Worm (Caenorhabditis elegans) whole organism, late embryonic: ENCODE results near the gene C04A11.5.

Experiments
- F13H6.1 ChIP-seq: sonication (generic microtip); optimal IDR thresholded peaks from 2 replicates; lab custom pipeline; 2016; ENCODE audit warnings: missing genetic modification characterization, missing compliant biosample characterization
- T23F11.4 ChIP-seq: fragments of 200-800 bp; sonication (Bioruptor generic); optimal IDR thresholded peaks from 2 replicates; lab custom pipeline; 2018; ENCODE audit warnings: mild to moderate bottlenecking, missing genetic modification characterization, missing compliant biosample characterization
- ama-1 ChIP-seq: fragments of 150-350 bp; optimal IDR thresholded peaks from 2 replicates; lab custom pipeline; 2014
- ceh-14 ChIP-seq: sonication (generic microtip); optimal IDR thresholded peaks from 2 replicates; lab custom pipeline; 2016; ENCODE audit warnings: missing genotype, missing genetic modification characterization, missing compliant biosample characterization
- ceh-22 ChIP-seq: sonication (generic microtip); optimal IDR thresholded peaks from 2 replicates; lab custom pipeline; 2017; ENCODE audit warnings: missing biosample characterization, missing genetic modification characterization
- dmd-4 ChIP-seq: sonication (generic microtip); optimal IDR thresholded peaks from 2 replicates; lab custom pipeline; 2016; ENCODE audit warnings: borderline replicate concordance, missing genetic modification characterization, missing compliant biosample characterization
- elt-2 ChIP-seq: sonication (generic microtip); optimal IDR thresholded peaks from 2 replicates; lab custom pipeline; 2016; ENCODE audit warnings: missing genetic modification reagents, missing genetic modification characterization, missing compliant biosample characterization
- fkh-10 ChIP-seq: fragments of 150-350 bp; optimal IDR thresholded peaks from 2 replicates; lab custom pipeline; 2014; ENCODE audit warnings: missing biosample characterization, missing genetic modification reagents, missing genetic modification characterization
- gmeb-2 ChIP-seq: sonication (generic microtip); optimal IDR thresholded peaks from 2 replicates; lab custom pipeline; 2016; ENCODE audit warnings: missing genetic modification characterization, inconsistent platforms, missing compliant biosample characterization
- pag-3 ChIP-seq: sonication (generic microtip); optimal IDR thresholded peaks from 2 replicates; lab custom pipeline; 2016; ENCODE audit warnings: missing compliant biosample characterization, missing genetic modification characterization, borderline replicate concordance
- rnt-1 ChIP-seq: sonication (generic microtip); optimal IDR thresholded peaks from 2 replicates; lab custom pipeline; 2016; ENCODE audit warnings: missing genetic modification characterization, missing compliant biosample characterization
- sox-4 ChIP-seq: sonication (generic microtip); optimal IDR thresholded peaks from 2 replicates; lab custom pipeline; 2017; ENCODE audit warnings: mild to moderate bottlenecking, missing genetic modification characterization, inconsistent platforms, missing compliant biosample characterization
- unc-3 ChIP-seq, 2 experiments: fragments of 200-800 bp in 1 of 2; sonication (Bioruptor generic) in 1 of 2; sonication (generic microtip) in 1 of 2; conservative IDR thresholded peaks in 1 of 2; optimal IDR thresholded peaks in 1 of 2; 2 replicates each; pipeline versions ENCODE4 v1.3.6 to Lab custom; 2016 to 2022; ENCODE audit warnings: missing compliant biosample characterization in 2 of 2, missing genetic modification characterization in 2 of 2, missing genetic modification reagents in 1 of 2

DNA sequence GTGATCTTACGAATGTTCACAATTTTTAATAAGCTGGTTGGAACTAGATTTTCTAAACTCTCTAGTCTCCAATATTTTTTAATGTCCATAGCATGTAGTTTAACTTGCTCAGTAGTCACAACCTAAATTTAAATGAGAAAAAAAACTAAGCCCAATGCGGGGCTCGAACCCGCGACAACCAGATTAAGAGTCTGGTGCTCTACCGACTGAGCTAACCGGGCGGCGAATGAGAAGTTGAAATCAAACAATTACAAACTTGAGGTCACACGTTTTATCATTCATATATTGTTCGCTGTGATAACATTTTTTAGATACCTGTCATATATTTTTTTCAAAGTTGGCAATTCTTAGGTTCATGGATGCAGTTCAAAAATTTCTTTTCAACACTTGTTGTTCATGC is 8.6 kb upstream of the C04A11.5 start:
- TF ChIP-seq dmd-4 (tag; lab: Kevin White, UChicago) (no peak), sox-4 (tag; lab: Kevin White, UChicago) (no peak), ama-1 (lab: Kevin White, UChicago) (no peak), T23F11.4 (GFP tag; lab: Kevin White, UChicago) (no peak), pag-3 (tag; lab: Kevin White, UChicago) (no peak), ceh-22 (tag; lab: Kevin White, UChicago) (no peak), fkh-10 (no peak), ceh-14 (tag; lab: Kevin White, UChicago) (no peak), gmeb-2 (tag; lab: Kevin White, UChicago) (no peak), unc-3 (GFP tag; conservative IDR thresholded peaks at IDR 0.05; lab: Robert Waterston, UW) (no peak), unc-3 (tag; optimal IDR thresholded peaks at IDR 0.05; lab: Kevin White, UChicago) (no peak), elt-2 (no peak), rnt-1 (no peak), F13H6.1 (tag; lab: Kevin White, UChicago) (no peak)
